Fruit fly (Drosophila melanogaster) whole organism, embryonic: ENCODE data around the gene RpL24-like.

Experiments used
- CG10565 ChIP-seq: fragments of 200-800 bp; sonication (Bioruptor generic); optimal IDR thresholded peaks from 3 replicates; lab custom pipeline; 2016; ENCODE audit warnings: missing biosample characterization, mild to moderate bottlenecking, missing genetic modification characterization
- CG12659 ChIP-seq: fragments of 200-800 bp; sonication (Bioruptor generic); optimal IDR thresholded peaks from 3 replicates; lab custom pipeline; 2017; ENCODE audit warnings: mild to moderate bottlenecking, missing biosample characterization, missing genetic modification reagents, missing genetic modification characterization
- CG14710 ChIP-seq: fragments of 200-800 bp; sonication (Bioruptor generic); optimal IDR thresholded peaks from 3 replicates; lab custom pipeline; 2019; ENCODE audit warnings: missing biosample characterization, mild to moderate bottlenecking, missing genetic modification characterization, moderate library complexity
- CG1603 ChIP-seq: fragments of 200-800 bp; sonication (Bioruptor generic); optimal IDR thresholded peaks from 2 replicates; lab custom pipeline; 2019; ENCODE audit warnings: missing biosample characterization, mild to moderate bottlenecking, missing genetic modification characterization, moderate library complexity
- CG17912 ChIP-seq: fragments of 200-800 bp; sonication (Bioruptor generic); optimal IDR thresholded peaks from 2 replicates; lab custom pipeline; 2018; ENCODE audit warnings: missing biosample characterization, mild to moderate bottlenecking, missing genetic modification characterization
- CG4617 ChIP-seq: fragments of 200-800 bp; sonication (Bioruptor generic); optimal IDR thresholded peaks from 3 replicates; lab custom pipeline; 2016; ENCODE audit warnings: missing biosample characterization, missing genetic modification characterization, borderline replicate concordance
- CG6175 ChIP-seq: fragments of 200-800 bp; sonication (Bioruptor generic); IDR thresholded peaks from 3 replicates; pipeline ENCODE4 v1.3.6; 2022; ENCODE audit warnings: missing biosample characterization, missing genetic modification characterization
- CG7963 ChIP-seq: fragments of 200-800 bp; sonication (Bioruptor generic); IDR thresholded peaks from 3 replicates; pipeline ENCODE4 v1.3.6; 2022; ENCODE audit warnings: missing biosample characterization, missing genetic modification characterization; ENCODE audit not compliant: partially characterized antibody
- CG8944 ChIP-seq: fragments of 200-800 bp; sonication (Bioruptor generic); optimal IDR thresholded peaks from 3 replicates; lab custom pipeline; 2016; ENCODE audit warnings: missing biosample characterization, missing genetic modification characterization
- CG9932 ChIP-seq: fragments of 200-800 bp; sonication (Bioruptor generic); IDR thresholded peaks from 2 replicates; pipeline ENCODE4 v1.3.6; 2022; ENCODE audit warnings: missing biosample characterization, missing genetic modification characterization
- CTCF ChIP-seq: fragments of 200-800 bp; sonication (Bioruptor generic); optimal IDR thresholded peaks from 2 replicates; lab custom pipeline; 2017; ENCODE audit warnings: missing biosample characterization, mild to moderate bottlenecking, missing genetic modification characterization, moderate library complexity
- Dll ChIP-seq: fragments of 200-800 bp; sonication (Bioruptor generic); IDR thresholded peaks from 4 replicates; pipeline ENCODE4 v1.3.6; 2022; ENCODE audit warnings: missing biosample characterization, missing genetic modification characterization; ENCODE audit not compliant: partially characterized antibody
- Dp ChIP-seq: fragments of 200-800 bp; sonication (Bioruptor generic); optimal IDR thresholded peaks from 2 replicates; lab custom pipeline; 2018; ENCODE audit warnings: missing biosample characterization, mild to moderate bottlenecking, missing genetic modification characterization, moderate library complexity
- HLH4C ChIP-seq: fragments of 200-800 bp; sonication (Bioruptor generic); IDR thresholded peaks from 3 replicates; pipeline ENCODE4 v1.3.6; 2022; ENCODE audit warnings: missing biosample characterization, missing genetic modification characterization; ENCODE audit not compliant: partially characterized antibody
- HLHmδ ChIP-seq: fragments of 200-800 bp; sonication (Bioruptor generic); optimal IDR thresholded peaks from 2 replicates; lab custom pipeline; 2018; ENCODE audit warnings: missing biosample characterization, mild to moderate bottlenecking, missing genetic modification characterization, moderate library complexity
- Lhr ChIP-seq: fragments of 200-800 bp; sonication (Bioruptor generic); optimal IDR thresholded peaks from 3 replicates; lab custom pipeline; 2017; ENCODE audit warnings: mild to moderate bottlenecking, missing biosample characterization, missing genetic modification reagents, missing genetic modification characterization
- MBD-R2 ChIP-seq: fragments of 200-800 bp; sonication (Bioruptor generic); IDR thresholded peaks from 2 replicates; pipeline ENCODE4 v1.3.6; 2022; ENCODE audit warnings: missing biosample characterization, missing genetic modification characterization
- Med ChIP-seq: fragments of 200-800 bp; sonication (Bioruptor generic); peaks from one replicate; lab custom pipeline; 2016; ENCODE audit warnings: missing biosample characterization, missing genetic modification characterization, mild to moderate bottlenecking, inconsistent platforms, moderate library complexity
- Scr ChIP-seq: fragments of 200-800 bp; sonication (Bioruptor generic); IDR thresholded peaks from 2 replicates; pipeline ENCODE4 v1.3.6; 2022; ENCODE audit warnings: missing biosample characterization, missing genetic modification characterization; ENCODE audit not compliant: partially characterized antibody
- Spps ChIP-seq: fragments of 200-800 bp; sonication (Bioruptor generic); optimal IDR thresholded peaks from 2 replicates; lab custom pipeline; 2018; ENCODE audit warnings: missing biosample characterization, mild to moderate bottlenecking, missing genetic modification characterization
- YL-1 ChIP-seq: fragments of 200-800 bp; sonication (Bioruptor generic); optimal IDR thresholded peaks from 3 replicates; lab custom pipeline; 2017; ENCODE audit warnings: missing biosample characterization, mild to moderate bottlenecking, missing genetic modification characterization
- chinmo ChIP-seq: fragments of 200-800 bp; sonication (Bioruptor generic); IDR thresholded peaks from 4 replicates; pipeline ENCODE4 v1.3.6; 2022; ENCODE audit warnings: missing biosample characterization, missing genetic modification characterization; ENCODE audit not compliant: partially characterized antibody
- chm ChIP-seq: fragments of 200-800 bp; sonication (Bioruptor generic); IDR thresholded peaks from 2 replicates; pipeline ENCODE4 v1.3.6; 2022; ENCODE audit warnings: missing biosample characterization, missing genetic modification characterization
- ci ChIP-seq: fragments of 200-800 bp; sonication (Bioruptor generic); IDR thresholded peaks from 3 replicates; pipeline ENCODE4 v1.3.6; 2022; ENCODE audit warnings: missing biosample characterization, missing genetic modification characterization
- dmrt11E ChIP-seq: fragments of 200-800 bp; sonication (Bioruptor generic); optimal IDR thresholded peaks from 3 replicates; lab custom pipeline; 2018; ENCODE audit warnings: missing biosample characterization, mild to moderate bottlenecking, missing genetic modification characterization, moderate library complexity
- fru ChIP-seq: fragments of >200 bp; optimal IDR thresholded peaks from 2 replicates; lab custom pipeline; 2017
- gro ChIP-seq: fragments of 200-800 bp; sonication (Bioruptor generic); optimal IDR thresholded peaks from 2 replicates; lab custom pipeline; 2016; ENCODE audit warnings: missing biosample characterization, missing genetic modification characterization
- hbn ChIP-seq: fragments of 200-800 bp; sonication (Bioruptor generic); IDR thresholded peaks from 2 replicates; pipeline ENCODE4 v1.3.6; 2022; ENCODE audit warnings: missing biosample characterization, missing genetic modification characterization; ENCODE audit not compliant: partially characterized antibody
- inv ChIP-seq: fragments of 200-800 bp; sonication (Bioruptor generic); IDR thresholded peaks from 2 replicates; pipeline ENCODE4 v1.3.6; 2022; ENCODE audit warnings: missing biosample characterization, missing genetic modification characterization; ENCODE audit not compliant: partially characterized antibody
- jing ChIP-seq: fragments of 200-800 bp; sonication (Bioruptor generic); optimal IDR thresholded peaks from 2 replicates; lab custom pipeline; 2018; ENCODE audit warnings: missing biosample characterization, mild to moderate bottlenecking, missing genetic modification characterization
- kay ChIP-seq: fragments of 200-800 bp; sonication (Bioruptor generic); optimal IDR thresholded peaks from 2 replicates; lab custom pipeline; 2016; ENCODE audit warnings: missing biosample characterization, missing genetic modification characterization
- knrl ChIP-seq: fragments of 200-800 bp; sonication (Bioruptor generic); IDR thresholded peaks from 3 replicates; pipeline ENCODE4 v1.3.6; 2022; ENCODE audit warnings: missing biosample characterization, missing genetic modification characterization; ENCODE audit not compliant: partially characterized antibody
- nau ChIP-seq: fragments of 200-800 bp; sonication (Bioruptor generic); optimal IDR thresholded peaks from 3 replicates; lab custom pipeline; 2017; ENCODE audit warnings: missing biosample characterization, mild to moderate bottlenecking, missing genetic modification characterization, missing genetic modification reagents
- nerfin-2 ChIP-seq: fragments of 200-800 bp; sonication (Bioruptor generic); IDR thresholded peaks from 2 replicates; pipeline ENCODE4 v1.3.6; 2022; ENCODE audit warnings: missing biosample characterization, missing genetic modification characterization; ENCODE audit not compliant: partially characterized antibody
- peb ChIP-seq: fragments of 200-800 bp; sonication (Bioruptor generic); IDR thresholded peaks from 2 replicates; pipeline ENCODE4 v1.3.6; 2022; ENCODE audit warnings: missing biosample characterization, missing genetic modification characterization
- pzg ChIP-seq: fragments of 200-800 bp; sonication (Bioruptor generic); optimal IDR thresholded peaks from 3 replicates; lab custom pipeline; 2018; ENCODE audit warnings: missing biosample characterization, mild to moderate bottlenecking, missing genetic modification characterization, moderate library complexity
- slbo ChIP-seq: fragments of 200-800 bp; sonication (Bioruptor generic); IDR thresholded peaks from 2 replicates; pipeline ENCODE4 v1.3.6; 2022; ENCODE audit warnings: missing biosample characterization, missing genetic modification characterization
- stwl ChIP-seq: fragments of 200-800 bp; sonication (Bioruptor generic); optimal IDR thresholded peaks from 3 replicates; lab custom pipeline; 2018; ENCODE audit warnings: missing biosample characterization, mild to moderate bottlenecking, missing genetic modification characterization, moderate library complexity
- sug ChIP-seq: fragments of 200-800 bp; optimal IDR thresholded peaks from 2 replicates; lab custom pipeline; 2019; ENCODE audit warnings: missing biosample characterization, mild to moderate bottlenecking, missing genetic modification characterization, moderate library complexity
- vvl ChIP-seq: fragments of 200-800 bp; sonication (Bioruptor generic); IDR thresholded peaks from 2 replicates; pipeline ENCODE4 v1.3.6; 2022; ENCODE audit warnings: missing biosample characterization, missing genetic modification characterization

The RpL24-like gene

DNA sequence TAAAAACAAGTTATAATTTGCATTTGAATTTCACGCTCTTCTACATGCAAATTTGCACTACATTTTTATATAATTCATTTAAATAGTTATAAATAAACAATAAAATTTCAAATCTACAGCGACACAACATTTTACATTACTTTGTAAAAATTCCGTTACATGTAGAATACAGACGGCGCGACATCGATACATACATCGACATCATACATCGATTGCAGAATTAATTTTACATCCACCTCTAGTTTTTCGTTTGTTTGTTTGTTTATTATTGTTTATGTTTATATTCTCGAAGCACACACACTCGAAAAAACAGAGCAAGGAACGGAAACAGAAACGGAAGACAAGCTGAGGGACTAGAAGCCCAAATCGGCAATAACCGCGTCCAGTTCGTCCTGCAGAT, 6.1 kb upstream of the RpL24-like start, which contains the start of gene CG17230 (continued):
- TF ChIP-seq Spps (no peak), kay (GFP tag; lab: Kevin White, UChicago) (no peak), Med (GFP tag; lab: Kevin White, UChicago) (peak; percentile 70), CG6175 (GFP tag; lab: Robert Waterston, UW) (no peak), gro (peak; percentile 1), CG7963 (GFP tag; lab: Robert Waterston, UW) (peak; percentile 63; the same call in 2 of the 3 replicates), inv (GFP tag; lab: Robert Waterston, UW) (peak; percentile 76), Dll (GFP tag; lab: Robert Waterston, UW) (peak; percentile 77), CTCF (GFP tag; lab: Kevin White, UChicago) (peak; percentile 75), nerfin-2 (GFP tag; lab: Robert Waterston, UW) (peak; percentile 56; the same call in 1 of the 2 replicates), HLHmδ (GFP tag; lab: Kevin White, UChicago) (no peak), jing (no peak), chinmo (GFP tag; lab: Robert Waterston, UW) (peak; percentile 60; the same call in 1 of the 4 replicates), CG9932 (GFP tag; lab: Robert Waterston, UW) (peak; percentile 16; the same call in 1 of the 2 replicates), fru (lab: Kevin White, UChicago) (no peak), CG1603 (peak; percentile 38), sug (tag; lab: Kevin White, UChicago) (peak; percentile 18), hbn (GFP tag; lab: Robert Waterston, UW) (peak; percentile 82), Dp (GFP tag; lab: Kevin White, UChicago) (peak; percentile 22), CG4617 (GFP tag; lab: Kevin White, UChicago) (peak; percentile 60), CG10565 (GFP tag; lab: Kevin White, UChicago) (no peak), Scr (GFP tag; lab: Robert Waterston, UW) (peak; percentile 73), CG8944 (GFP tag; lab: Kevin White, UChicago) (no peak), pzg (GFP tag; lab: Kevin White, UChicago) (peak; percentile 41), Lhr (GFP tag; lab: Kevin White, UChicago) (peak; percentile 52), dmrt11E (tag; lab: Kevin White, UChicago) (peak; percentile 18), YL-1 (GFP tag; lab: Kevin White, UChicago) (peak; percentile 47), CG17912 (GFP tag; lab: Kevin White, UChicago) (no peak), vvl (0 out of 2 replicates have a peak, but pooled peaks have one; percentile 8), knrl (GFP tag; lab: Robert Waterston, UW) (peak; percentile 80), MBD-R2 (GFP tag; lab: Robert Waterston, UW) (peak; percentile 75), nau (GFP tag; lab: Kevin White, UChicago) (no peak), stwl (peak; percentile 50), HLH4C (GFP tag; lab: Robert Waterston, UW) (peak; percentile 64), peb (GFP tag; lab: Robert Waterston, UW) (no peak), ci (GFP tag; lab: Robert Waterston, UW) (peak; percentile 50; the same call in 2 of the 3 replicates), CG12659 (GFP tag; lab: Kevin White, UChicago) (peak; percentile 16), CG14710 (tag; lab: Kevin White, UChicago) (peak; percentile 43), slbo (GFP tag; lab: Robert Waterston, UW) (peak; percentile 10; the same call in 1 of the 2 replicates), chm (no peak)
